Worm (Caenorhabditis elegans) whole organism, young adult: ENCODE data around the gene fmo-4.

Source experiments
- B0019.2 ChIP-seq: fragments of 200-800 bp; sonication (Bioruptor generic); conservative IDR thresholded peaks from 2 replicates; pipeline ENCODE4 v1.3.6; 2022; ENCODE audit warnings: missing genetic modification reagents, missing genetic modification characterization, missing compliant biosample characterization
- B0336.3 ChIP-seq: fragments of 200-800 bp; sonication (Bioruptor generic); IDR thresholded peaks from 2 replicates; pipeline ENCODE4 v1.3.6; 2022; ENCODE audit warnings: missing genetic modification characterization, missing compliant biosample characterization
- C06A6.2 ChIP-seq: fragments of 200-800 bp; sonication (Bioruptor generic); conservative IDR thresholded peaks from 2 replicates; pipeline ENCODE4 v1.3.6; 2022; ENCODE audit warnings: missing genetic modification characterization, missing compliant biosample characterization
- D2030.7 ChIP-seq: fragments of 200-800 bp; sonication (Bioruptor generic); IDR thresholded peaks from 2 replicates; pipeline ENCODE4 v1.3.6; 2022; ENCODE audit warnings: missing genetic modification reagents, missing genetic modification characterization, missing compliant biosample characterization
- F37B4.10 ChIP-seq: fragments of 200-800 bp; sonication (Bioruptor generic); IDR thresholded peaks from 2 replicates; pipeline ENCODE4 v1.3.6; 2022; ENCODE audit warnings: missing genetic modification characterization, missing compliant biosample characterization
- F57C9.4 ChIP-seq: sonication (generic microtip); optimal IDR thresholded peaks from 2 replicates; lab custom pipeline; 2017; ENCODE audit warnings: mild to moderate bottlenecking, missing genetic modification characterization, missing compliant biosample characterization
- K12H6.12 ChIP-seq: fragments of 200-800 bp; sonication (Bioruptor generic); optimal IDR thresholded peaks from 2 replicates; lab custom pipeline; 2018; ENCODE audit warnings: mild to moderate bottlenecking, missing genetic modification characterization, missing compliant biosample characterization
- T26A5.8 ChIP-seq: sonication (generic microtip); optimal IDR thresholded peaks from 2 replicates; lab custom pipeline; 2016; ENCODE audit warnings: missing genetic modification characterization, missing compliant biosample characterization
- Y53F4B.3 ChIP-seq: fragments of 200-800 bp; sonication (Bioruptor generic); IDR thresholded peaks from 2 replicates; pipeline ENCODE4 v1.3.6; 2022; ENCODE audit warnings: missing genetic modification reagents, missing genetic modification characterization, missing compliant biosample characterization
- Y53G8AR.9 ChIP-seq: fragments of 200-800 bp; sonication (Bioruptor generic); conservative IDR thresholded peaks from 2 replicates; pipeline ENCODE4 v1.3.6; 2022; ENCODE audit warnings: missing genetic modification reagents, missing genetic modification characterization, missing compliant biosample characterization
- Y56A3A.18 ChIP-seq: fragments of 200-800 bp; sonication (Bioruptor generic); IDR thresholded peaks from 2 replicates; pipeline ENCODE4 v1.3.6; 2022; ENCODE audit warnings: missing genetic modification reagents, missing genetic modification characterization, missing compliant biosample characterization
- Y67H2A.10 ChIP-seq: fragments of 200-800 bp; sonication (Bioruptor generic); conservative IDR thresholded peaks from 2 replicates; pipeline ENCODE4 v1.3.6; 2022; ENCODE audit warnings: missing genetic modification reagents, missing genetic modification characterization, missing compliant biosample characterization
- Y95B8A.8 ChIP-seq: fragments of 200-800 bp; sonication (Bioruptor generic); IDR thresholded peaks from 2 replicates; pipeline ENCODE4 v1.3.6; 2022; ENCODE audit warnings: missing genetic modification reagents, missing genetic modification characterization, missing compliant biosample characterization
- akir-1 ChIP-seq: fragments of 200-800 bp; sonication (Bioruptor generic); optimal IDR thresholded peaks from 2 replicates; lab custom pipeline; 2018; ENCODE audit warnings: mild to moderate bottlenecking, missing genetic modification characterization, moderate library complexity, missing compliant biosample characterization
- atf-7 ChIP-seq: sonication (generic microtip); optimal IDR thresholded peaks from 2 replicates; lab custom pipeline; 2017; ENCODE audit warnings: mild to moderate bottlenecking, missing genetic modification characterization, missing compliant biosample characterization
- attf-5 ChIP-seq: fragments of 200-800 bp; sonication (Bioruptor generic); optimal IDR thresholded peaks from 2 replicates; lab custom pipeline; 2018; ENCODE audit warnings: mild to moderate bottlenecking, missing genetic modification characterization, missing compliant biosample characterization
- ceh-100 ChIP-seq: fragments of 200-800 bp; sonication (Bioruptor generic); IDR thresholded peaks from 2 replicates; pipeline ENCODE4 v1.3.6; 2022; ENCODE audit warnings: missing genetic modification reagents, missing genetic modification characterization, missing compliant biosample characterization
- ceh-27 ChIP-seq: fragments of 200-800 bp; sonication (Bioruptor generic); optimal IDR thresholded peaks from 2 replicates; lab custom pipeline; 2018; ENCODE audit warnings: mild to moderate bottlenecking, missing genetic modification characterization, moderate library complexity, missing compliant biosample characterization
- ceh-40 ChIP-seq: fragments of 200-800 bp; sonication (Bioruptor generic); IDR thresholded peaks from 2 replicates; pipeline ENCODE4 v1.3.6; 2022; ENCODE audit warnings: missing genetic modification characterization, missing compliant biosample characterization
- ceh-58 ChIP-seq: fragments of 200-800 bp; sonication (Bioruptor generic); IDR thresholded peaks from 2 replicates; pipeline ENCODE4 v1.3.6; 2022; ENCODE audit warnings: missing genetic modification characterization, missing compliant biosample characterization
- ceh-79 ChIP-seq: sonication (generic microtip); optimal IDR thresholded peaks from 2 replicates; lab custom pipeline; 2017; ENCODE audit warnings: mild to moderate bottlenecking, missing genetic modification characterization, missing compliant biosample characterization
- chd-7 ChIP-seq: sonication (generic microtip); optimal IDR thresholded peaks from 2 replicates; lab custom pipeline; 2016; ENCODE audit warnings: mild to moderate bottlenecking, missing genetic modification characterization, moderate library complexity, missing compliant biosample characterization
- dox-1 ChIP-seq: fragments of 200-800 bp; sonication (Bioruptor generic); IDR thresholded peaks from 2 replicates; pipeline ENCODE4 v1.3.6; 2022; ENCODE audit warnings: missing genetic modification reagents, missing genetic modification characterization, missing compliant biosample characterization
- dpl-1 ChIP-seq: fragments of 150-350 bp; optimal IDR thresholded peaks from 2 replicates; lab custom pipeline; 2014; ENCODE audit warnings: missing biosample characterization, missing genetic modification reagents, missing genetic modification characterization
- egrh-3 ChIP-seq: fragments of 200-800 bp; sonication (Bioruptor generic); IDR thresholded peaks from 2 replicates; pipeline ENCODE4 v1.3.6; 2022; ENCODE audit warnings: missing genetic modification reagents, missing genetic modification characterization, missing compliant biosample characterization
- fkh-3 ChIP-seq: sonication (generic microtip); optimal IDR thresholded peaks from 2 replicates; lab custom pipeline; 2016; ENCODE audit warnings: mild to moderate bottlenecking, missing genetic modification characterization, missing compliant biosample characterization
- gei-17 ChIP-seq: fragments of 200-800 bp; sonication (Bioruptor generic); optimal IDR thresholded peaks from 2 replicates; lab custom pipeline; 2018; ENCODE audit warnings: mild to moderate bottlenecking, missing genetic modification characterization, missing compliant biosample characterization
- hlh-12 ChIP-seq: sonication (generic microtip); optimal IDR thresholded peaks from 2 replicates; lab custom pipeline; 2016; ENCODE audit warnings: missing genetic modification characterization, missing compliant biosample characterization
- let-526 ChIP-seq: fragments of 200-800 bp; sonication (Bioruptor generic); IDR thresholded peaks from 2 replicates; pipeline ENCODE4 v1.3.6; 2022; ENCODE audit warnings: missing genetic modification reagents, missing genetic modification characterization, missing compliant biosample characterization
- lin-35 ChIP-seq, 3 experiments: fragments of 150-350 bp in 2 of 3; sonication (generic microtip) in 1 of 3; optimal IDR thresholded peaks; 2 replicates each; lab custom pipeline; 2014 to 2018; ENCODE audit warnings: missing biosample characterization in 3 of 3, missing genetic modification characterization in 3 of 3, missing genetic modification reagents in 3 of 3
- lin-40 ChIP-seq: sonication (generic microtip); optimal IDR thresholded peaks from 2 replicates; lab custom pipeline; 2016; ENCODE audit warnings: missing genetic modification characterization, mild to moderate bottlenecking, missing compliant biosample characterization, missing genotype, missing genetic modification reagents
- lir-1 ChIP-seq: fragments of 200-800 bp; sonication (Bioruptor generic); conservative IDR thresholded peaks from 2 replicates; pipeline ENCODE4 v1.3.6; 2022; ENCODE audit warnings: missing genetic modification reagents, missing genetic modification characterization, missing compliant biosample characterization
- lsy-27 ChIP-seq: sonication (generic microtip); optimal IDR thresholded peaks from 2 replicates; lab custom pipeline; 2017; ENCODE audit warnings: missing genetic modification characterization, mild to moderate bottlenecking, missing compliant biosample characterization, antibody characterized with exemption, missing genotype, borderline replicate concordance; ENCODE audit not compliant: insufficient read depth
- madf-10 ChIP-seq: sonication (generic microtip); optimal IDR thresholded peaks from 2 replicates; lab custom pipeline; 2016; ENCODE audit warnings: mild to moderate bottlenecking, missing genetic modification characterization, missing compliant biosample characterization
- madf-6 ChIP-seq: fragments of 200-800 bp; sonication (Bioruptor generic); IDR thresholded peaks from 2 replicates; pipeline ENCODE4 v1.3.6; 2022; ENCODE audit warnings: missing genetic modification reagents, missing genetic modification characterization, missing compliant biosample characterization
- madf-8 ChIP-seq: fragments of 200-800 bp; sonication (Bioruptor generic); conservative IDR thresholded peaks from 2 replicates; pipeline ENCODE4 v1.3.6; 2022; ENCODE audit warnings: missing genetic modification reagents, missing genetic modification characterization, missing compliant biosample characterization
- mcd-1 ChIP-seq: fragments of 200-800 bp; sonication (Bioruptor generic); IDR thresholded peaks from 2 replicates; pipeline ENCODE4 v1.3.6; 2022; ENCODE audit warnings: missing genetic modification reagents, missing genetic modification characterization, missing compliant biosample characterization
- nfya-1 ChIP-seq: sonication (generic microtip); optimal IDR thresholded peaks from 2 replicates; lab custom pipeline; 2017; ENCODE audit warnings: antibody characterized with exemption, missing compliant biosample characterization, missing genetic modification characterization, borderline replicate concordance; ENCODE audit not compliant: insufficient read depth
- nfya-2 ChIP-seq: fragments of 200-800 bp; sonication (Bioruptor generic); IDR thresholded peaks from 2 replicates; pipeline ENCODE4 v1.3.6; 2022; ENCODE audit warnings: missing genetic modification reagents, missing genetic modification characterization, missing compliant biosample characterization
- nhr-80 ChIP-seq: sonication (generic microtip); optimal IDR thresholded peaks from 2 replicates; lab custom pipeline; 2016; ENCODE audit warnings: missing genetic modification characterization, missing compliant biosample characterization
- pha-4 ChIP-seq: fragments of 150-350 bp; sonication (generic microtip); optimal IDR thresholded peaks from 2 replicates; lab custom pipeline; 2014; ENCODE audit warnings: missing biosample characterization, missing genetic modification reagents, missing genetic modification characterization
- repo-1 ChIP-seq: sonication (generic microtip); optimal IDR thresholded peaks from 2 replicates; lab custom pipeline; 2017; ENCODE audit warnings: mild to moderate bottlenecking, missing genetic modification characterization, missing compliant biosample characterization
- snpc-4 ChIP-seq, 5 experiments: fragments of 150-350 bp in 1 of 5; sonication (generic microtip) in 4 of 5; optimal IDR thresholded peaks; 2 replicates each; lab custom pipeline; 2014 to 2018; ENCODE audit warnings: missing genetic modification characterization in 5 of 5, missing biosample characterization in 3 of 5, antibody characterized with exemption in 2 of 5, mild to moderate bottlenecking in 2 of 5, missing compliant biosample characterization in 2 of 5, missing genotype in 2 of 5, moderate library complexity in 2 of 5, missing genetic modification reagents in 1 of 5
- unc-130 ChIP-seq: sonication (generic microtip); optimal IDR thresholded peaks from 2 replicates; lab custom pipeline; 2016; ENCODE audit warnings: missing genetic modification reagents, missing genetic modification characterization, missing compliant biosample characterization
- unc-62 ChIP-seq: fragments of 150-350 bp; optimal IDR thresholded peaks from 2 replicates; lab custom pipeline; 2014; ENCODE audit warnings: missing biosample characterization, missing genetic modification reagents, missing genetic modification characterization
- ztf-22 ChIP-seq: fragments of 200-800 bp; sonication (Bioruptor generic); optimal IDR thresholded peaks from 2 replicates; lab custom pipeline; 2018; ENCODE audit warnings: mild to moderate bottlenecking, missing genetic modification characterization, moderate library complexity, missing compliant biosample characterization
- ztf-28 ChIP-seq: fragments of 200-800 bp; sonication (Bioruptor generic); IDR thresholded peaks from 2 replicates; pipeline ENCODE4 v1.3.6; 2022; ENCODE audit warnings: missing genetic modification reagents, missing genetic modification characterization, missing compliant biosample characterization

fmo-4 gene

ce11 chrV:13649730-13650349 lies 43.3 kb upstream of the fmo-4 start, which contains the start of gene H37A05.4 (continued):
- TF ChIP-seq nhr-80 (peak; percentile 63), madf-8 (no peak), madf-6 (GFP tag; lab: Robert Waterston, UW) (peak; percentile 50; the same call in 1 of the 2 replicates), unc-130 (GFP tag; lab: Kevin White, UChicago) (no peak), Y95B8A.8 (GFP tag; lab: Robert Waterston, UW) (peak; percentile 62), nfya-1 (tag; lab: Kevin White, UChicago) (no peak), T26A5.8 (tag; lab: Kevin White, UChicago) (peak; percentile 11), attf-5 (peak; percentile 31), pha-4 (tag; lab: Kevin White, UChicago) (no peak), ceh-100 (GFP tag; lab: Robert Waterston, UW) (peak; percentile 21; the same call in 1 of the 2 replicates), Y56A3A.18 (GFP tag; lab: Robert Waterston, UW) (no peak; the same call in none of the 2 replicates), gei-17 (GFP tag; lab: Kevin White, UChicago) (no peak), F57C9.4 (tag; lab: Kevin White, UChicago) (peak; percentile 91), K12H6.12 (tag; lab: Kevin White, UChicago) (peak; percentile 41), ceh-79 (tag; lab: Kevin White, UChicago) (no peak), C06A6.2 (GFP tag; lab: Robert Waterston, UW) (peak; percentile 57), nfya-2 (GFP tag; lab: Robert Waterston, UW) (no peak), ztf-28 (GFP tag; lab: Robert Waterston, UW) (no peak), ceh-58 (GFP tag; lab: Robert Waterston, UW) (no peak), B0019.2 (GFP tag; lab: Robert Waterston, UW) (no peak), hlh-12 (tag; lab: Kevin White, UChicago) (no peak), egrh-3 (GFP tag; lab: Robert Waterston, UW) (no peak), ceh-27 (GFP tag; lab: Kevin White, UChicago) (no peak), chd-7 (tag; lab: Kevin White, UChicago) (peak; percentile 55), lin-40 (tag; lab: Kevin White, UChicago) (peak; percentile 65), D2030.7 (peak; percentile 32; the same call in 1 of the 2 replicates), ztf-22 (peak; percentile 10), madf-10 (tag; lab: Kevin White, UChicago) (peak; percentile 20), lsy-27 (no peak), Y53G8AR.9 (GFP tag; lab: Robert Waterston, UW) (peak; percentile 91), dpl-1 (no peak), atf-7 (peak; percentile 72), B0336.3 (GFP tag; lab: Robert Waterston, UW) (peak; percentile 92), fkh-3 (tag; lab: Kevin White, UChicago) (no peak), lin-35 (GFP tag; optimal IDR thresholded peaks at IDR 0.05; lab: Kevin White, UChicago) (peak in 1 of 3 experiments; percentile 17), Y67H2A.10 (peak; percentile 26; the same call in 1 of the 2 replicates), let-526 (0 out of 2 replicates have a peak, but pooled peaks have one; percentile 13), unc-62 (GFP tag; lab: Kevin White, UChicago) (no peak), snpc-4 (GFP tag; optimal IDR thresholded peaks at IDR 0.05; lab: Kevin White, UChicago) (no peak), snpc-4 (tag; optimal IDR thresholded peaks at IDR 0.05; lab: Kevin White, UChicago) (peak in 2 of 4 experiments; percentile 38 to 44), ceh-40 (GFP tag; lab: Robert Waterston, UW) (no peak; the same call in 1 of the 2 replicates), F37B4.10 (GFP tag; lab: Robert Waterston, UW) (no peak), Y53F4B.3 (GFP tag; lab: Robert Waterston, UW) (no peak), repo-1 (tag; lab: Kevin White, UChicago) (peak; percentile 85), dox-1 (GFP tag; lab: Robert Waterston, UW) (peak; percentile 63), akir-1 (GFP tag; lab: Kevin White, UChicago) (no peak), mcd-1 (GFP tag; lab: Robert Waterston, UW) (peak; percentile 53), lir-1 (no peak)
